Fruit fly (Drosophila melanogaster) whole organism, embryonic: ENCODE measurements around the gene GC.
A peak's percentile ranks its signal among the peaks of the same experiment; 100 is the strongest.

Experiments used
- Bgb ChIP-seq: fragments of 200-800 bp; sonication (Bioruptor generic); IDR thresholded peaks from 2 replicates; pipeline ENCODE4 v1.3.6; 2022; ENCODE audit warnings: missing biosample characterization, missing genetic modification characterization; ENCODE audit not compliant: partially characterized antibody
- CG10209 ChIP-seq: fragments of 200-800 bp; sonication (Bioruptor generic); optimal IDR thresholded peaks from 3 replicates; lab custom pipeline; 2017; ENCODE audit warnings: missing biosample characterization, mild to moderate bottlenecking, missing genetic modification characterization, missing genetic modification reagents
- CG11696 ChIP-seq: fragments of 200-800 bp; sonication (Bioruptor generic); IDR thresholded peaks from 2 replicates; pipeline ENCODE4 v1.3.6; 2022; ENCODE audit warnings: missing biosample characterization, missing genetic modification characterization
- CG12769 ChIP-seq: fragments of 200-800 bp; sonication (Bioruptor generic); optimal IDR thresholded peaks from 2 replicates; lab custom pipeline; 2019; ENCODE audit warnings: missing biosample characterization, mild to moderate bottlenecking, missing genetic modification characterization, moderate library complexity
- CG13287 ChIP-seq: fragments of 200-800 bp; sonication (Bioruptor generic); IDR thresholded peaks from 2 replicates; pipeline ENCODE4 v1.3.6; 2022; ENCODE audit warnings: missing biosample characterization, missing genetic modification characterization; ENCODE audit not compliant: partially characterized antibody
- CG14441 ChIP-seq: fragments of 200-800 bp; sonication (Bioruptor generic); IDR thresholded peaks from 2 replicates; pipeline ENCODE4 v1.3.6; 2022; ENCODE audit warnings: missing biosample characterization, missing genetic modification characterization
- CG15011 ChIP-seq: fragments of 200-800 bp; sonication (Bioruptor generic); optimal IDR thresholded peaks from 3 replicates; lab custom pipeline; 2018; ENCODE audit warnings: missing biosample characterization, mild to moderate bottlenecking, missing genetic modification characterization
- CG3163 ChIP-seq: fragments of 200-800 bp; sonication (Bioruptor generic); optimal IDR thresholded peaks from 3 replicates; lab custom pipeline; 2016; ENCODE audit warnings: missing biosample characterization, missing genetic modification characterization
- CG32767 ChIP-seq: fragments of 200-800 bp; sonication (Bioruptor generic); IDR thresholded peaks from 2 replicates; pipeline ENCODE4 v1.3.6; 2022; ENCODE audit warnings: missing biosample characterization, missing genetic modification characterization
- CG34422 ChIP-seq: fragments of 200-800 bp; sonication (Bioruptor generic); IDR thresholded peaks from 3 replicates; pipeline ENCODE4 v1.3.6; 2022; ENCODE audit warnings: missing biosample characterization, missing genetic modification characterization
- CG7745 ChIP-seq: fragments of 200-800 bp; sonication (Bioruptor generic); optimal IDR thresholded peaks from 2 replicates; lab custom pipeline; 2018; ENCODE audit warnings: missing biosample characterization, mild to moderate bottlenecking, missing genetic modification characterization, moderate library complexity
- Deaf1 ChIP-seq: fragments of 200-800 bp; optimal IDR thresholded peaks from 3 replicates; lab custom pipeline; 2019; ENCODE audit warnings: missing biosample characterization, mild to moderate bottlenecking, missing genetic modification characterization, moderate library complexity
- GATAe ChIP-seq: fragments of 200-800 bp; sonication (Bioruptor generic); conservative IDR thresholded peaks from 2 replicates; pipeline ENCODE4 v1.3.6; 2022; ENCODE audit warnings: missing biosample characterization, missing genetic modification characterization
- Hr51 ChIP-seq, 2 experiments: fragments of 200-800 bp; sonication (Bioruptor generic); optimal IDR thresholded peaks; 2 replicates in 1 of 2; 3 replicates in 1 of 2; lab custom pipeline; 2016 to 2018; ENCODE audit warnings: missing biosample characterization in 2 of 2, missing genetic modification characterization in 2 of 2, mild to moderate bottlenecking in 1 of 2, moderate library complexity in 1 of 2
- MBD-R2 ChIP-seq: fragments of 200-800 bp; sonication (Bioruptor generic); IDR thresholded peaks from 2 replicates; pipeline ENCODE4 v1.3.6; 2022; ENCODE audit warnings: missing biosample characterization, missing genetic modification characterization
- MESR4 ChIP-seq: fragments of 200-800 bp; sonication (Bioruptor generic); optimal IDR thresholded peaks from 2 replicates; lab custom pipeline; 2018; ENCODE audit warnings: missing biosample characterization, mild to moderate bottlenecking, missing genetic modification characterization, moderate library complexity
- Med ChIP-seq: fragments of 200-800 bp; sonication (Bioruptor generic); peaks from one replicate; lab custom pipeline; 2016; ENCODE audit warnings: missing biosample characterization, missing genetic modification characterization, mild to moderate bottlenecking, inconsistent platforms, moderate library complexity
- Nf-YB ChIP-seq: fragments of 200-800 bp; sonication (Bioruptor generic); optimal IDR thresholded peaks from 3 replicates; lab custom pipeline; 2019; ENCODE audit warnings: missing biosample characterization, mild to moderate bottlenecking, missing genetic modification characterization, moderate library complexity
- Nf-YC ChIP-seq: fragments of 200-800 bp; optimal IDR thresholded peaks from 3 replicates; lab custom pipeline; 2019; ENCODE audit warnings: missing biosample characterization, mild to moderate bottlenecking, missing genetic modification characterization, moderate library complexity
- Opbp ChIP-seq: fragments of 200-800 bp; sonication (Bioruptor generic); IDR thresholded peaks from 3 replicates; pipeline ENCODE4 v1.3.6; 2022; ENCODE audit warnings: missing biosample characterization, missing genetic modification characterization; ENCODE audit not compliant: partially characterized antibody
- Pdp1 ChIP-seq, 2 experiments: fragments of 200-800 bp; sonication (Bioruptor generic); optimal IDR thresholded peaks; 3 replicates each; lab custom pipeline; 2016; ENCODE audit warnings: missing biosample characterization in 2 of 2, missing genetic modification characterization in 2 of 2, mild to moderate bottlenecking in 1 of 2, moderate library complexity in 1 of 2
- Rx ChIP-seq: fragments of 200-800 bp; sonication (Bioruptor generic); IDR thresholded peaks from 2 replicates; pipeline ENCODE4 v1.3.6; 2022; ENCODE audit warnings: missing biosample characterization, missing genetic modification characterization
- bowl ChIP-seq: fragments of 200-800 bp; sonication (Bioruptor generic); IDR thresholded peaks from 2 replicates; pipeline ENCODE4 v1.3.6; 2022; ENCODE audit warnings: missing biosample characterization, missing genetic modification characterization
- crp ChIP-seq, 2 experiments: fragments of 200-800 bp; sonication (Bioruptor generic); optimal IDR thresholded peaks; 2 replicates in 1 of 2; 3 replicates in 1 of 2; lab custom pipeline; 2017; ENCODE audit warnings: missing biosample characterization in 2 of 2, missing genetic modification characterization in 2 of 2, mild to moderate bottlenecking in 1 of 2, moderate library complexity in 1 of 2
- ems ChIP-seq: fragments of 200-800 bp; sonication (Bioruptor generic); optimal IDR thresholded peaks from 3 replicates; lab custom pipeline; 2016; ENCODE audit warnings: missing biosample characterization, missing genetic modification characterization
- ewg ChIP-seq: fragments of 200-800 bp; sonication (Bioruptor generic); optimal IDR thresholded peaks from 3 replicates; lab custom pipeline; 2017; ENCODE audit warnings: mild to moderate bottlenecking, missing biosample characterization, missing genetic modification reagents, missing genetic modification characterization
- gt ChIP-seq: fragments of 200-800 bp; sonication (Bioruptor generic); IDR thresholded peaks from 2 replicates; pipeline ENCODE4 v1.3.6; 2022; ENCODE audit warnings: missing biosample characterization, missing genetic modification characterization
- onecut ChIP-seq: fragments of 200-800 bp; sonication (Bioruptor generic); IDR thresholded peaks from 2 replicates; pipeline ENCODE4 v1.3.6; 2022; ENCODE audit warnings: missing biosample characterization, missing genetic modification characterization
- pfk ChIP-seq: fragments of 200-800 bp; sonication (Bioruptor generic); optimal IDR thresholded peaks from 2 replicates; lab custom pipeline; 2018; ENCODE audit warnings: missing biosample characterization, mild to moderate bottlenecking, missing genetic modification characterization, moderate library complexity
- phol ChIP-seq: fragments of 200-800 bp; sonication (Bioruptor generic); optimal IDR thresholded peaks from 3 replicates; lab custom pipeline; 2018; ENCODE audit warnings: missing biosample characterization, mild to moderate bottlenecking, missing genetic modification characterization, moderate library complexity
- pzg ChIP-seq: fragments of 200-800 bp; sonication (Bioruptor generic); optimal IDR thresholded peaks from 3 replicates; lab custom pipeline; 2018; ENCODE audit warnings: missing biosample characterization, mild to moderate bottlenecking, missing genetic modification characterization, moderate library complexity
- row ChIP-seq: fragments of 200-800 bp; sonication (Bioruptor generic); IDR thresholded peaks from 3 replicates; pipeline ENCODE4 v1.3.6; 2022; ENCODE audit warnings: missing biosample characterization, missing genetic modification characterization
- run ChIP-seq: fragments of 200-800 bp; sonication (Bioruptor generic); optimal IDR thresholded peaks from 3 replicates; lab custom pipeline; 2018; ENCODE audit warnings: missing biosample characterization, mild to moderate bottlenecking, missing genetic modification characterization
- sens ChIP-seq: fragments of 200-800 bp; sonication (Bioruptor generic); peaks from one replicate; lab custom pipeline; 2016; ENCODE audit warnings: missing biosample characterization, missing genetic modification characterization
- seq ChIP-seq: fragments of 200-800 bp; sonication (Bioruptor generic); IDR thresholded peaks from 2 replicates; pipeline ENCODE4 v1.3.6; 2022; ENCODE audit warnings: missing biosample characterization, missing genetic modification characterization
- sisA ChIP-seq: fragments of 200-800 bp; sonication (Bioruptor generic); IDR thresholded peaks from 2 replicates; pipeline ENCODE4 v1.3.6; 2022; ENCODE audit warnings: missing biosample characterization, missing genetic modification characterization
- sna ChIP-seq: fragments of 200-800 bp; sonication (Bioruptor generic); IDR thresholded peaks from 2 replicates; pipeline ENCODE4 v1.3.6; 2022; ENCODE audit warnings: missing biosample characterization, missing genetic modification characterization; ENCODE audit not compliant: partially characterized antibody
- ssp ChIP-seq: fragments of 200-800 bp; sonication (Bioruptor generic); IDR thresholded peaks from 2 replicates; pipeline ENCODE4 v1.3.6; 2022; ENCODE audit warnings: missing biosample characterization, missing genetic modification characterization
- stc ChIP-seq: fragments of 200-800 bp; sonication (Bioruptor generic); IDR thresholded peaks from 2 replicates; pipeline ENCODE4 v1.3.6; 2022; ENCODE audit warnings: missing biosample characterization, missing genetic modification characterization
- tll ChIP-seq, 2 experiments: fragments of 200-800 bp in 1 of 2; fragments of >200 bp in 1 of 2; sonication (Bioruptor generic) in 1 of 2; optimal IDR thresholded peaks; 2 replicates each; lab custom pipeline; 2017 to 2019; ENCODE audit warnings: missing biosample characterization in 2 of 2, missing genetic modification characterization in 2 of 2, mild to moderate bottlenecking in 1 of 2, moderate library complexity in 1 of 2
- tup ChIP-seq: fragments of 200-800 bp; sonication (Bioruptor generic); optimal IDR thresholded peaks from 2 replicates; lab custom pipeline; 2016; ENCODE audit warnings: missing biosample characterization, mild to moderate bottlenecking, missing genetic modification characterization, moderate library complexity
- wek ChIP-seq: fragments of 200-800 bp; sonication (Bioruptor generic); optimal IDR thresholded peaks from 3 replicates; lab custom pipeline; 2018; ENCODE audit warnings: missing biosample characterization, mild to moderate bottlenecking, missing genetic modification characterization, moderate library complexity
- zen2 ChIP-seq: fragments of 200-800 bp; sonication (Bioruptor generic); IDR thresholded peaks from 3 replicates; pipeline ENCODE4 v1.3.6; 2022; ENCODE audit warnings: missing biosample characterization, missing genetic modification characterization; ENCODE audit not compliant: partially characterized antibody
- zf30C ChIP-seq: fragments of 200-800 bp; sonication (Bioruptor generic); optimal IDR thresholded peaks from 3 replicates; lab custom pipeline; 2018; ENCODE audit warnings: missing biosample characterization, mild to moderate bottlenecking, missing genetic modification characterization

The GC gene

DNA sequence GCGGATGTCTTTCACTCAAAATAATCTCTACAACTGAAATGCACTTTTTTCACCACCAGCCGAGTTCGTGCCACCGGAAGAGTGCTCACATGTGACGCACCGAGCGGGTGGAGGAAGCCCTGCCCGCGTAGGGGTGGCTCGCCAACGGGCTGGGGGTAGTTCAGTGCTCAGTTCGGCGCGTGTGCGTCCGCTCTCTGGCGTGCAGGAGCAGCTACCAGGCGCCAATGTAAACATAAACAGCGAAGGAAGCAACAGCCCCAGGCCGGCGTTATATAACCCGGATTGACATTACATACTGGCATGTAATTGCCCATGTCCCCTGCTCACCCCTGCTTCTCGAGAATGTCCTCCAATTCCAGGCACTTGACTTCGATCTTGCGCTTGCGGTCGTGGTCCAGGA, 35.1 kb upstream of the GC start (continued):
- no peak for TF ChIP-seq CG7745
- no peak for TF ChIP-seq Nf-YB (GFP tag; lab: Kevin White, UChicago)
- TF ChIP-seq pfk (GFP tag; lab: Kevin White, UChicago) = no peak
- peak in 1 of 2 experiments; percentile 92 for TF ChIP-seq Pdp1 (GFP tag; optimal IDR thresholded peaks at IDR 0.05; lab: Kevin White, UChicago)

DNA sequence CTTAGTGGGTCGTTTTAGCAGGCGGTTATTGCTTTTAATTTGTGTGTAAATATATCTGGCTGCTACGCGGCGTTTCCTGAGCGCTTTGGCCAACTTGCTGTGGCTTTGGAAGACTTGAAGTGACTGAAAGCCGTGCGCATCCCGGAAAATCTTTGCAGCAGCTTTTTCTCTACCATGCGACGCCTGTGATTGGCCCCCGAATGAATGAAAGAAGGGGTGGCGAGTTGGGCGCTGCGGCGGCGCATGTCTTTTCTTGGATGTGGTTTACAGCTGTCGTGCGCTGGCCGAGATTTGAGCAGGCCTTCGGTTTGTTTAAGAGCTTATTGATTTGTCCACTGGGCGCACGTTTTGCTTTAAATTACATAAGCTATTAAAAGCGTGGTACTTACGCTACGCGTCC, 34.4 kb upstream of the GC start:
- TF ChIP-seq CG15011 (GFP tag; lab: Kevin White, UChicago) = no peak
- TF ChIP-seq Med (GFP tag; lab: Kevin White, UChicago) = peak; percentile 59
- TF ChIP-seq CG10209 (GFP tag; lab: Kevin White, UChicago) = no peak
- peak; percentile 83 for TF ChIP-seq ewg (GFP tag; lab: Kevin White, UChicago)
- peak; percentile 85 for TF ChIP-seq onecut (GFP tag; lab: Robert Waterston, UW)
- TF ChIP-seq CG32767 (GFP tag; lab: Robert Waterston, UW) = peak; percentile 48; the same call in 1 of the 2 replicates
- peak; percentile 68 for TF ChIP-seq Deaf1
- TF ChIP-seq Nf-YC (tag; lab: Kevin White, UChicago) = peak; percentile 89
- peak; percentile 81 for TF ChIP-seq Nf-YB (GFP tag; lab: Kevin White, UChicago)
- TF ChIP-seq MBD-R2 = peak; percentile 36
- TF ChIP-seq, all 482 proteins: peak for 8

DNA sequence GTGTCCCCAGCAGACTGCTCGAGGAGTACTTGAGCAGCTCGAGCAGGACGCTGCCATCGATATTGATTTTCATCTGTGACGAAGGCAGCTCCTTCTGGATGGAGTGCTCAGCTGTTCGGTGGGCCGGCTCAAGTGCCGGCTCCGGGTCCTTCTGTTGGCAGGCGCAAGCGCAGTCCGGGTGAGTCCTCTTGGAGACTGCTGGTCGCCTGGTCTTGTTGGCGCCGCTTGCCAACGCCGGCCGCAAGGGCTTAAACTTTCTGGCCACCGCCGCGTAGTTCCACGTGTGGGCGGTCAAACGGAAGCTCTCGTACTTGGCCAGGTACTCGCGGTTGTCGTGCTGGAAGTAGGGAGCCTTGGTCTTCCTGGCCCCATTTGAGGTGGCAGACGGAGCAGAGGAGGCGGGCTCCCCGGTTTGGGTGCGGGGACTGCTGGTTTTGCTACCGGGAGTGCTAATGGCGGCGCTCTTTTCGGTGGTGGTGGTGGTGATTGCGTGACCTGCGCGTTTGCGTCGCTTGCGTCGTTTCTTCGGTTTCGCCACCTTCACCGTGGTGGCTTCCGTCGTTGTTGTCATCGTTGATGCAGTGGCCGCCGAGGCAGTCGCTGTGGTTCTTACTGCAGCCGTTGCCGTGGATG, 32.8 kb upstream of the GC start:
- TF ChIP-seq tll (GFP tag; optimal IDR thresholded peaks at IDR 0.05; lab: Kevin White, UChicago) = no peak
- no peak for TF ChIP-seq GATAe (GFP tag; lab: Robert Waterston, UW)
- peak; percentile 89 for TF ChIP-seq onecut (GFP tag; lab: Robert Waterston, UW)
- TF ChIP-seq CG12769 (tag; lab: Kevin White, UChicago) = no peak
- no peak for TF ChIP-seq CG3163 (GFP tag; lab: Kevin White, UChicago)
- TF ChIP-seq Bgb = 0 out of 2 replicates have a peak, but pooled peaks have one; percentile 24
- no peak for TF ChIP-seq phol (tag; lab: Kevin White, UChicago)
- TF ChIP-seq Hr51 (GFP tag; optimal IDR thresholded peaks at IDR 0.05; lab: Kevin White, UChicago) = no peak
- no peak for TF ChIP-seq bowl (GFP tag; lab: Robert Waterston, UW)
- TF ChIP-seq gt = no peak
- peak; percentile 58; the same call in 1 of the 3 replicates for TF ChIP-seq CG34422
- TF ChIP-seq zf30C (GFP tag; lab: Kevin White, UChicago) = no peak
- TF ChIP-seq CG14441 = no peak
- TF ChIP-seq ems = no peak
- TF ChIP-seq tup (GFP tag; lab: Kevin White, UChicago) = no peak
- no peak for TF ChIP-seq run (tag; lab: Kevin White, UChicago)
- no peak for TF ChIP-seq sens (GFP tag; lab: Kevin White, UChicago)
- TF ChIP-seq MESR4 (GFP tag; lab: Kevin White, UChicago) = no peak
- no peak for TF ChIP-seq CG11696 (GFP tag; lab: Robert Waterston, UW)
- TF ChIP-seq pzg (GFP tag; lab: Kevin White, UChicago) = no peak
- TF ChIP-seq CG13287 = peak; percentile 32; the same call in 1 of the 2 replicates
- no peak for TF ChIP-seq row (GFP tag; lab: Robert Waterston, UW)
- no peak for TF ChIP-seq stc (GFP tag; lab: Robert Waterston, UW)
- TF ChIP-seq seq (GFP tag; lab: Robert Waterston, UW) = 0 out of 2 replicates have a peak, but pooled peaks have one; percentile 24
- TF ChIP-seq wek (GFP tag; lab: Kevin White, UChicago) = no peak
- peak; percentile 79 for TF ChIP-seq Deaf1
- no peak for TF ChIP-seq Rx (GFP tag; lab: Robert Waterston, UW)
- peak; percentile 30; the same call in 2 of the 3 replicates for TF ChIP-seq zen2 (GFP tag; lab: Robert Waterston, UW)
- peak in 1 of 2 experiments; percentile 46 for TF ChIP-seq crp (GFP tag; optimal IDR thresholded peaks at IDR 0.05; lab: Kevin White, UChicago)
- TF ChIP-seq Med (GFP tag; lab: Kevin White, UChicago) = peak; percentile 19
- TF ChIP-seq Opbp (GFP tag; lab: Robert Waterston, UW) = no peak
- TF ChIP-seq sna (GFP tag; lab: Robert Waterston, UW) = 0 out of 2 replicates have a peak, but pooled peaks have one; percentile 23
- TF ChIP-seq ssp (GFP tag; lab: Robert Waterston, UW) = no peak
- no peak for TF ChIP-seq sisA (GFP tag; lab: Robert Waterston, UW)
